Fruit fly (Drosophila melanogaster) Kc167 (cell line): ENCODE data around the gene PH4alphaNE2.

Experiments
- Myc ChIP-seq: fragments of >200 bp; optimal IDR thresholded peaks from 2 replicates; lab custom pipeline; 2017; ENCODE audit warnings: missing external identifiers
- Sin3A ChIP-seq: fragments of >200 bp; optimal IDR thresholded peaks from 2 replicates; lab custom pipeline; 2018; ENCODE audit warnings: missing external identifiers
- h ChIP-seq: fragments of >200 bp; optimal IDR thresholded peaks from 3 replicates; lab custom pipeline; 2018; ENCODE audit warnings: missing external identifiers
- insv ChIP-seq: fragments of >200 bp; optimal IDR thresholded peaks from 3 replicates; lab custom pipeline; 2018; ENCODE audit warnings: missing external identifiers
- psq ChIP-seq: fragments of >200 bp; optimal IDR thresholded peaks from 2 replicates; lab custom pipeline; 2017; ENCODE audit warnings: missing external identifiers
- ttk ChIP-seq: sonication (Bioruptor generic); optimal IDR thresholded peaks from 2 replicates; lab custom pipeline; 2017; ENCODE audit warnings: missing external identifiers

PH4alphaNE2 gene

dm6 chr3R:30466515-30466914, 45.5 kb downstream of the PH4alphaNE2 start:
- TF ChIP-seq Myc (lab: Kevin White, UChicago) (no peak), ttk (lab: Kevin White, UChicago) (no peak), psq (lab: Kevin White, UChicago) (no peak), h (lab: Kevin White, UChicago) (no peak), Sin3A (no peak), insv (lab: Kevin White, UChicago) (no peak)

dm6 chr3R:30465775-30466494, 46.1 kb downstream of the PH4alphaNE2 start, which contains the start of gene PH4alphaEFB:
PH4alphaEFB (plus strand) TSS chr3R:30466050.
- TF ChIP-seq Sin3A = no peak
- no peak for TF ChIP-seq h (lab: Kevin White, UChicago)
- TF ChIP-seq ttk (lab: Kevin White, UChicago) = no peak
- TF ChIP-seq psq (lab: Kevin White, UChicago) = no peak
- TF ChIP-seq Myc (lab: Kevin White, UChicago) = no peak
- no peak for TF ChIP-seq insv (lab: Kevin White, UChicago)

dm6 chr3R:30464244-30464643, 47.8 kb downstream of the PH4alphaNE2 start:
- TF ChIP-seq insv (lab: Kevin White, UChicago) (no peak), Myc (lab: Kevin White, UChicago) (no peak), ttk (lab: Kevin White, UChicago) (no peak), psq (lab: Kevin White, UChicago) (no peak), h (lab: Kevin White, UChicago) (no peak), Sin3A (no peak)

- no peak for TF ChIP-seq Sin3A
- no peak for TF ChIP-seq insv (lab: Kevin White, UChicago)
- TF ChIP-seq psq (lab: Kevin White, UChicago) = no peak
- no peak for TF ChIP-seq ttk (lab: Kevin White, UChicago)
- no peak for TF ChIP-seq h (lab: Kevin White, UChicago)
- TF ChIP-seq Myc (lab: Kevin White, UChicago) = no peak
These were observed 50.3 kb downstream of the PH4alphaNE2 start for dm6 chr3R:30461608-30462243.

- no peak for TF ChIP-seq Myc (lab: Kevin White, UChicago)
- no peak for TF ChIP-seq insv (lab: Kevin White, UChicago)
- TF ChIP-seq Sin3A = no peak
- TF ChIP-seq psq (lab: Kevin White, UChicago) = no peak
- no peak for TF ChIP-seq ttk (lab: Kevin White, UChicago)
These were observed 51.8 kb downstream of the PH4alphaNE2 start for dm6 chr3R:30460187-30460586.
